Fruit fly (Drosophila melanogaster): ENCODE measurements around the gene Ctl2.

The Ctl2 gene

DNA sequence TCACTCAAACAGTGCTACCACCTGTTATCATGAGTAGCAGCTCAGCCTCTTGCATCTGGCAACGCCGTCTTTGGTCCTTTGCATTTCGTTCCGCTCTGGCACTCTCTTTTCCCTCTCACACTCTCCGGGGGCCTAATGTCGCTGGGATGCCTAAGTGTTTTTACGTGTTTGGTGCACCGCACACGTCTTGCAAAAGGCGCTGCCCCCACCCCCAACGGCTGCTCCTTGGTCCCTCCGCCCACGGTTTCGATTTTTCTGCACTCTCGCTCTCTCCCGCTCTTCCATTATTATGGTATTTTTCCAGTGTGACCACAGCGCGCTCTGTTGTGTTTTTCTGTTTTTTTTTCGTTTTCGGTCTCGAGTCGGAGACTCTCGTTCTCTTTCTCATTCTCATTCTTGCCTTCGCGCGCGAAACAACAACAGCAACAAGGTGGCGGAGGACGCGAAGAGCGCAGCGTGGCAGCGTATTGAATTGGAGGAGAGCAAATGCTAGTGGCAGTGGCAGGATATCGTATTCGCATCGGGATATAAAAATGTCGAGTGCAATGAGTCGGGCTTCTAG is 35.2 kb upstream of the Ctl2 start (continued):
- peak; percentile 84 for TF ChIP-seq HLHmδ (GFP tag; optimal IDR thresholded peaks at IDR 0.05)
- TF ChIP-seq kah (GFP tag; optimal IDR thresholded peaks at IDR 0.05): peak; percentile 37
- peak; percentile 29 for TF ChIP-seq CG13287 (GFP tag; IDR thresholded peaks at IDR 0.05; ENCODE audit: partially characterized antibody)
- TF ChIP-seq stwl (tag; optimal IDR thresholded peaks at IDR 0.05): peak; percentile 78
- TF ChIP-seq chn (GFP tag; optimal IDR thresholded peaks at IDR 0.05): peak; percentile 13
- peak; percentile 45; the same call in 1 of the 3 replicates for TF ChIP-seq CG7963 (GFP tag; IDR thresholded peaks at IDR 0.05; ENCODE audit: partially characterized antibody)
- TF ChIP-seq CG32772 (GFP tag; IDR thresholded peaks at IDR 0.05): peak; percentile 80
- TF ChIP-seq CG3163 (GFP tag; optimal IDR thresholded peaks at IDR 0.05): peak; percentile 49
- TF ChIP-seq sr (GFP tag; IDR thresholded peaks at IDR 0.05): 0 out of 3 replicates have a peak, but pooled peaks have one; percentile 15
- TF ChIP-seq CG7987 (GFP tag; optimal IDR thresholded peaks at IDR 0.05): no peak
- TF ChIP-seq MTF-1 (GFP tag; optimal IDR thresholded peaks at IDR 0.05; ENCODE audit: borderline replicate concordance): peak; percentile 3
- peak; percentile 47; the same call in 1 of the 3 replicates for TF ChIP-seq CG6791 (GFP tag; IDR thresholded peaks at IDR 0.05; ENCODE audit: partially characterized antibody)
- no peak for TF ChIP-seq CG4404 (GFP tag; IDR thresholded peaks at IDR 0.05)
- TF ChIP-seq CG6689 (GFP tag; IDR thresholded peaks at IDR 0.05): 0 out of 2 replicates have a peak, but pooled peaks have one; percentile 23
- no peak for TF ChIP-seq dimm (GFP tag; IDR thresholded peaks at IDR 0.05)
- peak; percentile 25 for TF ChIP-seq CHES-1-like (GFP tag; optimal IDR thresholded peaks at IDR 0.05)
- TF ChIP-seq p53 (GFP tag; optimal IDR thresholded peaks at IDR 0.05): no peak
- no peak for TF ChIP-seq oc (tag; optimal IDR thresholded peaks at IDR 0.05)
- TF ChIP-seq slou (GFP tag; optimal IDR thresholded peaks at IDR 0.05): no peak
- TF ChIP-seq gsb-n (tag; optimal IDR thresholded peaks at IDR 0.05): peak; percentile 21
- TF ChIP-seq dm (GFP tag; optimal IDR thresholded peaks at IDR 0.05): peak; percentile 23
- TF ChIP-seq CG42726 (GFP tag; IDR thresholded peaks at IDR 0.05; ENCODE audit: partially characterized antibody): 0 out of 2 replicates have a peak, but pooled peaks have one; percentile 20
- TF ChIP-seq lab (GFP tag; optimal IDR thresholded peaks at IDR 0.05): no peak
- no peak for TF ChIP-seq CG9817 (tag; optimal IDR thresholded peaks at IDR 0.05)
- 0 out of 4 replicates have a peak, but pooled peaks have one; percentile 78 for TF ChIP-seq chinmo (GFP tag; IDR thresholded peaks at IDR 0.05; ENCODE audit: partially characterized antibody)
- peak; percentile 55 for TF ChIP-seq crol (GFP tag; IDR thresholded peaks at IDR 0.05)
- peak; percentile 28 for TF ChIP-seq Deaf1 (tag; optimal IDR thresholded peaks at IDR 0.05)
- peak; percentile 79 for TF ChIP-seq sqz (GFP tag; optimal IDR thresholded peaks at IDR 0.05)
- TF ChIP-seq CG1832 (GFP tag; optimal IDR thresholded peaks at IDR 0.05): peak; percentile 37
- TF ChIP-seq pb (GFP tag; optimal IDR thresholded peaks at IDR 0.05): peak; percentile 6
- TF ChIP-seq nom (GFP tag; optimal IDR thresholded peaks at IDR 0.05): peak; percentile 76
- no peak for TF ChIP-seq caup (GFP tag; optimal IDR thresholded peaks at IDR 0.05; ENCODE audit: severe bottlenecking)
- TF ChIP-seq CG34422 (GFP tag; IDR thresholded peaks at IDR 0.05): peak; percentile 72; the same call in 1 of the 3 replicates
- no peak for TF ChIP-seq CG15479 (GFP tag; optimal IDR thresholded peaks at IDR 0.05)
- TF ChIP-seq cg (GFP tag; optimal IDR thresholded peaks at IDR 0.05): peak; percentile 3
- peak; percentile 9 for TF ChIP-seq abd-A (tag; optimal IDR thresholded peaks at IDR 0.05)
- peak; percentile 39; the same call in 1 of the 3 replicates for TF ChIP-seq CG34224 (GFP tag; IDR thresholded peaks at IDR 0.05; ENCODE audit: partially characterized antibody)
- TF ChIP-seq CG12744 (GFP tag; optimal IDR thresholded peaks at IDR 0.05): peak; percentile 20
- peak; percentile 57 for TF ChIP-seq Med (GFP tag)
- no peak for TF ChIP-seq pnt (GFP tag; optimal IDR thresholded peaks at IDR 0.05)
